Fruit fly (Drosophila melanogaster) ovary, adult (tissue): ENCODE measurements around the gene Acp63F.

ENCODE experiments used
- CG17801 ChIP-seq: fragments of 200-800 bp; optimal IDR thresholded peaks from 2 replicates; lab custom pipeline; 2019; ENCODE audit warnings: missing biosample characterization, mild to moderate bottlenecking, missing genetic modification characterization, moderate library complexity; ENCODE audit not compliant: partially characterized antibody

Gene Acp63F

DNA sequence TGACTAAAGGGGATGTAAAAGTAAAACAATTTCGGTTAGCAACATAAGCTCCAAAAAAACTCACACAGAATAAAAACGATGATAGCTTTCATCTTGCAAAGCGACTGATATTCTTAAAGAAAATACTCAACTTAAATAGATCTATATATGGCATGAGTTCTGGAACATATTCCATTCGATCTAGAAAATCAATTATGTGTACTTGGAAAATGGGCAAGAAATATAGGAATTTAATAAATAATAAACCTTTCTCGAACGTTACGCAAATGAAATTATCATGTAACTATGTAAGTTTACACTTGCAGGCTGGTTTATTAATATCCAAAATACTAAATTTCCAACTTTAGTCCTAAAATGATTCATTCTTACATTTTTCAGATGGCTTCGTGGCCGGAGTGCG is at the start of gene Acp63F:
Gene Acp63F (minus strand): TSS at position 101 of the 400 bp plus-strand sequence.
- TF ChIP-seq CG17801 (GFP tag; lab: Kevin White, UChicago), result no peak

DNA sequence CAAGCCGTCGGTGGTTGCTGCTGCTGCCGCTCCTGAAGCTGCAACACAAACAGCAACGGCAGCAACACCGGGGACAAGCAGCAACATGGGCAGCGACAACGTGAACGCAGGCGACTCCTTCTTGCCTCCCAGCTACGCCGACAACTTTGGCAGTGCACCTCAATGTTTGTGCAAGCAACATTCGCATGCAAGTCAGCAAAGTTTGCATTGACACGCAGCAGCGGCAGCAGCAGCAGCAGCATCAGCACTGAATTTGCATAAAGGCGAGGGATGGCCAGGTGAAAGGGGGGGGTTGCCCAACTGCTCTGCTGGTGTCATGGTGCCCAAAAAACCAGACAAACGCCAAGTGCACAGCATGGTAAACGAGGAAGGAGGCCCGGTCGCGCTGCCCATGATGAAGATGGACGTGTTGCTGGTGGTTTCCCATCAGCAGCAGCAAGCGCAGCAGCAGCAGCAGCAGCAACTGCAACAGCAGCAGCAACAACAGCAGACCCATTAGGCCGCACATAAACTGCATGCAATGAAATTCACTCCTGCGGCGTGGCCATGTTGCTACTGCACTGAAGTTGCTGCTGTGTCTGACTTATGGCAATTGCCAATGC is 49.2 kb upstream of the Acp63F start:
- TF ChIP-seq CG17801 (GFP tag; lab: Kevin White, UChicago), result no peak

DNA sequence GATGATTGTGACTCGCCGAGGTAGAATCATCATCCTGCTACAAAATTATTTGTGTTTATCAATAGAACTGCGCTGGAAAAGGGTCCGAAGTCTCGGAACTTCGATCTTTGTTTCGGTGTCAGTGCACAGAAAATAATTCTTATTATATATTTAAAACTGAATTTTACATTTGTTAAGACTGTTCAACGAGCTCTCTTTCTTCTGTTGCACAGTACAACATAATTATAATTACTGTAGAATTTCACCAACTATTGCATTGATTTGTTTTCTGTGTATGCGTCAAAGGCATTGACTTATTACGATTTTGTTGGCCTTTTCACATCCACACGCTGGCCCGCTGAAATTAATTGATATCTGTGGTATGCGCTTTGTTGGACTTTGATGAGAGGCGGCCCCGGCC is 47.3 kb upstream of the Acp63F start:
- TF ChIP-seq CG17801 (GFP tag; lab: Kevin White, UChicago), result no peak

DNA sequence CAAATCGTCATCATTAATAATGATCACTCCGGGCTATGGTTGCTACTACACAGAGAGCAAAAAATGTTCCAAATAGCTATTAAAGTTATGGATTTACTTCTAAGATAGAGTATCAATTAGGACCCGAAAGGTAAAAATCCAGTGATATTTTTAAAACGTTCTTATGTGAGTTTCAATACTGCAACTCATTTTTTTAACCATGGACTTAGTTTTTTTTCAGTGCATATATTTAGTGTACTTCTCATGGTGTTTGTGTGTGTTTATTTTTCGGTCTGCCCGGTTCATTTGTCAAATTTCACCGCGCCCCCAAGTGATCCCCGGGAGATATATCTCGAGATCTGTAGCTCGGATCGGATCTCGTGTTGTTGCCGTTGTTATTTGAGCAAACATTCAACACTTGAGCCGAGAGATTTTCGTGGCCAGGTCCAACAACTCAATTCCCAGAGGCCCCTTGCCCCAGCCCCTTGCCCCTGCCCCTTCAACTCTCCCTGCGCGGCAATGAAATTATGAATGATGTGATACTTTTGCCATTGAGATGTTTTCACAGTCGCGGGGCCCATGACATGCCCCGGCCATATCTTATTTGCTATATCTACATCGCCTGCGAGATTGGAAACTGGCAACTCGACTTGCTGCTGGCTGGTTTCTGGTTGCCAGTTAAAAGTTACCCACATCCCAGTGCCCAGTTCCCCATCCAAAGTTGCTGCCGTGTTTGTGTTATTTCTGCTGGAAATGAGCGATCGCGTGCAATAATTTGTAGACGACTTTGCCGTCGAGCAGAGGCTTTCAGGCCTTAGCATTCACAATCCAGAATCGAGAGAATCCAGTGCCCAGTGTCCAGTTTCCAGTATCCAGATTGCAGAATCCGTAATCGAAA is 46.6 kb upstream of the Acp63F start:
- TF ChIP-seq CG17801 (GFP tag; lab: Kevin White, UChicago), result no peak

DNA sequence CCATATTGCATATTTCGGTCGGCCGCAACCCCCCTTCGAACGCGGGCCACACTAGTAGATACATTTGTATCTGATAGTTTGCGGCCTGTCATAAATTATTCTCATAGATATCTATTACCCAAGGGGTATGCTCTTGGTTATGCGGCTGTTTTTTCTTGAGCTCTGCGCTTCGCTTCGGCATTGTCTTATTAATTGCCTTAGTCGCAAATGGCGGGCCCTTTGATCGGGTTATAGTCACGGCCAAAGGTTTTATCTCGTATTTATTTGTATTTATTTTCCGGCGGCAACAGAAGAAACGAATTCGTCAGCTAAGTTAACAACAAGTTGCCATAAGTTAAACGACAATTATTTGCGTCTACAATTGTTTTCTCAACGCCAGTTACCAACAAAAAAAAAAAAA is 39.9 kb upstream of the Acp63F start:
- no peak for TF ChIP-seq CG17801 (GFP tag; lab: Kevin White, UChicago)

DNA sequence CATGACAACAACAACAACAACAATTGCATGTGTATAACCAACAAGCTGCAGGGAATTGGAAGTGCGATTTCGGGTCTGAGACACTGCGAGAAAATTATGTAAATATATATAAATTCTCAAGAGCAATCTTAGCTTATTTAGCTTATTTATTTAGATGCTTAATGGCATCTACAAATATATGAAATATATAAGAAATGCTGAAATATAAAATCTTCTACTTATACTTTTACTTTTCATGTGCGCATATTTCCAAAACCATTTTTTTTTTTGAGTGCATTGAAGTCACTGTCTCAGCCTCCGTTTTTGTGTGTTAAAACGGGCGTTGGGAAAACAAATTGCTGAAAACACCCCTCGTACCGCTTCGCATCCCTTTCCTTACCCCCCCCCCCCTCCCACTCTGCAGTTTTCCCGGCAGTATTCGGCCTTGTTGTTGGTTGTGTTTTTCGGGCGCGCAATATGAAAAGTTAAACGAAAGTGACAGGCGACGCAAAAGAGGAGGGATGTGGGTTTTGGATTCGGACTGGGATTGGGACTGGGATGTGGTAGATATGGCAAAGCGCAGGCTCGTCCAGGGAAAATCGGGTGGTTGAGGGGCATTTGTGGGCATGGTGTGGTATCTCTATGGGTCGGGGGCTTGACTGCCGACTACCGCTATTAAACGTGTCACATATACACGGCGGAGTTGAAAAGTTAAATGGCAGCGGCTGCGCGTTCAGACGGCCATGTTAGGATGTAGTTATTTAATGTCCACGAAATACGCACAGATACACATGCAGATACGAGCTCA is 39.2 kb upstream of the Acp63F start:
- no peak for TF ChIP-seq CG17801 (GFP tag; lab: Kevin White, UChicago)

DNA sequence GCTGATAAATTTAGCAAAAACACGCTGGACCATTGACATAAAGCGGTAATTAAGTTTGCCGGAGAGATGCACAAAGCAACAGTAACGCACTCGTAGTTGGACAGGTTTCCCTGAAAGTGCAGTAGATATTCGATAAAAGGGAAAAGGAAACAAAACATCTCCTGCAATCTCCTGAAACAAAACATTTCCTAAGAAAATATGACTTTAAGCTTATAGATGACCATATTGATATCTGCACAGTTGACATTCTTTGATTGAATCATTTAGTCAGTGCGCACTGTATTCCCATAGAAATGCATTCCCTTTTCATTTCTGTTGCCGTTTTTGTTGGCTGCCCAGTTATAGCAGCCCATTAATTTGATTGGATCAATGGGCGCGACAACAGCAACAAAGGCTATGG is 36.7 kb upstream of the Acp63F start:
- no peak for TF ChIP-seq CG17801 (GFP tag; lab: Kevin White, UChicago)

DNA sequence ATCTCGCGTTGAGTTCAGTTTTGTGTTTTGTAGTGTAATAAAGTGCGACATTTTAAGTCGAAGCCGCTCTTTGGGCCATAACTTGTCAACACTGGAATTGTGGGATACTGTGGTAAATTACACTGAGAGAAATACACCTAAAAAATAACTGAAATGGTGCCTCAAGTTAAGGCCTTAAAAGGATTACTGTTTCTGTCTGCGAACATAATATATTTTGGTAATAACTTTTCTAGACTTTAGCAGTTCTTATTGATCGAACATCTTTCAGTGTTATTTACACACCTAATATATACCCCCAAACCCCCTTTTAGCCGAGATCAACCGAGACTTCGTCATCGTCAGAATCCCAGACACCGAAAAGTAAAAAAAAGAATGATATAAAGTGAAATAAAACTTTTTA is 35.7 kb upstream of the Acp63F start:
- TF ChIP-seq CG17801 (GFP tag; lab: Kevin White, UChicago), result no peak

DNA sequence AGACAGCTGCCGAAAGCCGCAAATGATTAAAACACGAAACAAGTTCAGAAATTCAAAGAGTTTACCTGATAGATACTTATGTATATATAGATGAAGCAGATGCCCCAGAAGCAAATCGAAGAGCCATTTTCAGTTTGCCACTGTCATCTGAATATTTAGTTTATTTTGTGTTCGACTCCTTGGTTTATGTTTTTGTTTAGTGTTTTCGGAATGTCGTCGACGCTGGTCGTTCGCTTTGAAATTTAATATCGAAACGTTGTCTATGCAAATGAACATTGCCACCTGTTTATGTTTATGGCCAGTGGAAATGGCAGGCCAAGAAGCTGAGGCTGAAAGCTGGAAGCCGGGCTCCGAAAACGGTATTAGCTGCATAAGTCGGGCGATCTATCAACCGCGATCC is 34.9 kb upstream of the Acp63F start:
- no peak for TF ChIP-seq CG17801 (GFP tag; lab: Kevin White, UChicago)

DNA sequence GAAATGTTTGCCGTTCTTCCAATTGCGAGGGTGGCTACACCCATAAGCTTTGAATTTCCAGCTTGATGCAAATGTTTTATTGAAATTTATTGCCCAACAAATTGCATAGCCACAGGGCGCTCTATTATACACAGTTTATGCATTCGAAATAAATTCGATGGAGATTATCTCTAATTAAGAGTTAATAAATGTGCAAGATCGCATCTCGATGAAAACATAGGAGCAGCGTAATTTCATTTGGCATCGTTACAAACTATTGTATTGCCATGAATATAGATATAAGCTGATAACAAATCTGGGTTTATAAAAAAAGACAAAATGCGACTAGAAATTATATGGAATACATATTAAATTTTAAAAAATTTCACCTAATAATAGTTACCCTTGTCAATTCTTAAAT is 34.3 kb upstream of the Acp63F start:
- TF ChIP-seq CG17801 (GFP tag; lab: Kevin White, UChicago), result no peak

DNA sequence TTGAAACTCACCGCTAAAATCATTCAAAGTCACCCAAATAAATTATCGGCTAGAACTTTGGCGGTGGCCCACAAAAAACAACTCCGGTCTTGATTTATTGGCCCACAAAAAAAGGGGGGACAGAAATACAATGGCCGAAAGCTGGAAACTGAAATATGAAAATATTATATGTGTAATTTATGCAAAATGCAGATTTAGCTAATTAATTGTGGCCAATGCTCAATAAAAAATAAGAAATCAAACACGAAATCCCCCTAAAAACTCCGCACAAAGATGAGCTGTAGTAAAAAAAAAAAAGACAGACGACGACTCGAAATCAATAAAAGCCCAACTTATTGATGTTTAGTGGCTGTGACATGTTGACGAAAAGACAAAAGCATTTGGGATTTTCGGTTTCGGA is 33.6 kb upstream of the Acp63F start:
- TF ChIP-seq CG17801 (GFP tag; lab: Kevin White, UChicago), result no peak

DNA sequence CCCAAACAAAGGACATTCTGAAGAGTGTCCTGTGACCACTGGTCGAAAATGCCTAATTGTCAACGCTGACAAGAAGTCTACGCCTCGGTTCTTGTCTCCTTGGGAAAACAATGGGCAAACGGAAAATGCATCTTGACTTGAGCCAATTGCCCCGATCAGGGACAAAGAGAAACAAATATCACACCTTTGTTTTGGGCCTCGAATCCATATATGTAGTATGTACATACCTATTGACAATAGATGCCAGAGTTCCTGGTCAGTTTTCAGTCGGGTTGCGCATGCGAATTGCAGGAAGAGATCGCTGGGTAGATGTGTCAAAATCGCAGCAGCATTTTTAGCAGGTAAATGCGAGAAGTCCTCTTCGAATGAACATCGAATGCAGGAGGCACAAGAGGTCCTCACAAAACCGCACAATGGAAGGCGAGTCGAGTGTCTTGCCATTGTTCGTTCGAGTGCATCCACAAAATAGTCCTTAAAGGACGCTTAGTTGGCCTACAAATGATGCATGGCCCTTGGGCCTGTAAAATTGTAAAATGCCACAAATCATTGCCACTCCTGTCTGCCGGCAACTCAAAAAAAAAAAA is 32.6 kb upstream of the Acp63F start:
- no peak for TF ChIP-seq CG17801 (GFP tag; lab: Kevin White, UChicago)

DNA sequence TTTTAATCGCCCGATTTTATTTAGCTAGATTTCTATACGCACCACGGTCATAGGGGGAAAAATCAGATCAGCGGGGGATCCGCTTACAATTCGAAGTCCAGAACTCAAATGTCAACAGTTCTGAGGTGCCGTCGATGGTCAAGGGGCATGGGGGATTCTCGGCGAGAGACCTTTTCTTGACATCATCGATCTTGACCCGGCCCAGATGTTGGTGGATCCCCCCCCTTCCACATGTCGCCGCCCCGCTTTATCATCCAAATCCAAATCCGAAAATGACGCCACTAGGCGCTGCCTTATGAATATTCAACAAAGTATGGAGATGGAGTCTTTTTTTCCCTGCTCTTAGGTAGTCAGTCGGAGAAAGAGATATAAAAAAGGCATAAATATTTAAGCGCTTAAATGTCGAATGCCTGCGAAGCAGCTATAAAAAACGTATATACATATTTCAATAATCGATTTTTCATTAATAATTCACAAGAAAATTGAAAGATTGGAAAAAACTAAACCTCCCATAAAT is 31.7 kb upstream of the Acp63F start:
- TF ChIP-seq CG17801 (GFP tag; lab: Kevin White, UChicago), result no peak

DNA sequence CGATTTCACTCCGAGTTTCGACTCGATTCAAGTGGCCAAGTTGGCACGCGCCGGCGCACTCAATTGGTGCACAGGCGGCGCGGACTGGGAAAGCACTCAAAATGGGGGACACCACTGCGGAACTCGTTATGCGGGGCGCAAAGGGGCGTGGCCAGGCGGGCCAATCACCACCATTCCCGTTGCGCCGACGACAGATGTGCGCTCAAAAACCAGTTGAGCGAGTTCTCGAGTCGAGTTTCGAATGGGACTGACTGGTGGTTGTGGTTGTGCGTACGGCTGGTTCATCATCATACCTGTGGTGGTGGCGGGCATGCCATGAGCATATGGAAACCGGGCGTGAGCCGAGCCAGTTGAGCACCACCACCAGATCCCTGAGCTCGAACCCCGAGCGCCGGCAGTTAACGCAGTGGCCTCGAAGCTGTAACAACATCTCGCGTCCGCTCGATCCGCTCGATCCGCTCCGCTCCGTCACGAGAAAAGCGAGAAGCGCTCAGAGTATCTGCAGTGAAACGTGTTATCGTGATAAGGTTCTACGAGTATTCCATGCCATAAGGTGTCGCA is 29.7 kb upstream of the Acp63F start, which contains the start of gene Awh:
Gene Awh (plus strand): TSS at position 392 of the 561 bp plus-strand sequence.
- no peak for TF ChIP-seq CG17801 (GFP tag; lab: Kevin White, UChicago)
